Fruit fly (Drosophila melanogaster) whole organism, embryonic: ENCODE data around the gene CG16998.

ENCODE experiments used
- CG1024 ChIP-seq: fragments of 200-800 bp; sonication (Bioruptor generic); IDR thresholded peaks from 2 replicates; pipeline ENCODE4 v1.3.6; 2022; ENCODE audit warnings: missing biosample characterization, missing genetic modification characterization
- CG16813 ChIP-seq: fragments of 200-800 bp; sonication (Bioruptor generic); IDR thresholded peaks from 3 replicates; pipeline ENCODE4 v1.3.6; 2022; ENCODE audit warnings: missing biosample characterization, missing genetic modification characterization; ENCODE audit not compliant: partially characterized antibody
- CG17802 ChIP-seq: fragments of 200-800 bp; sonication (Bioruptor generic); optimal IDR thresholded peaks from 2 replicates; lab custom pipeline; 2018; ENCODE audit warnings: missing biosample characterization, mild to moderate bottlenecking, missing genetic modification characterization, moderate library complexity
- CG17829 ChIP-seq: fragments of 200-800 bp; optimal IDR thresholded peaks from 2 replicates; lab custom pipeline; 2019; ENCODE audit warnings: missing biosample characterization, mild to moderate bottlenecking, missing genetic modification characterization, moderate library complexity
- CG18262 ChIP-seq: fragments of 200-800 bp; optimal IDR thresholded peaks from 3 replicates; lab custom pipeline; 2019; ENCODE audit warnings: missing biosample characterization, mild to moderate bottlenecking, missing genetic modification characterization, moderate library complexity
- CG2116 ChIP-seq: fragments of 200-800 bp; sonication (Bioruptor generic); optimal IDR thresholded peaks from 3 replicates; lab custom pipeline; 2018; ENCODE audit warnings: missing biosample characterization, mild to moderate bottlenecking, missing genetic modification characterization
- CG2120 ChIP-seq: fragments of 200-800 bp; sonication (Bioruptor generic); optimal IDR thresholded peaks from 3 replicates; lab custom pipeline; 2016; ENCODE audit warnings: missing biosample characterization, missing genetic modification characterization
- CG2712 ChIP-seq: fragments of 200-800 bp; optimal IDR thresholded peaks from 3 replicates; lab custom pipeline; 2019; ENCODE audit warnings: missing biosample characterization, mild to moderate bottlenecking, missing genetic modification characterization, moderate library complexity
- CG33557 ChIP-seq: fragments of 200-800 bp; sonication (Bioruptor generic); optimal IDR thresholded peaks from 2 replicates; lab custom pipeline; 2019; ENCODE audit warnings: missing biosample characterization, mild to moderate bottlenecking, missing genetic modification characterization, moderate library complexity
- CG34376 ChIP-seq: fragments of 200-800 bp; sonication (Bioruptor generic); optimal IDR thresholded peaks from 2 replicates; lab custom pipeline; 2018; ENCODE audit warnings: missing biosample characterization, mild to moderate bottlenecking, missing genetic modification characterization
- CG4404 ChIP-seq: fragments of 200-800 bp; sonication (Bioruptor generic); IDR thresholded peaks from 2 replicates; pipeline ENCODE4 v1.3.6; 2022; ENCODE audit warnings: missing biosample characterization, missing genetic modification characterization
- CG6791 ChIP-seq: fragments of 200-800 bp; sonication (Bioruptor generic); IDR thresholded peaks from 3 replicates; pipeline ENCODE4 v1.3.6; 2022; ENCODE audit warnings: missing biosample characterization, missing genetic modification characterization; ENCODE audit not compliant: partially characterized antibody
- CG9797 ChIP-seq: fragments of 200-800 bp; sonication (Bioruptor generic); optimal IDR thresholded peaks from 3 replicates; lab custom pipeline; 2018; ENCODE audit warnings: missing biosample characterization, mild to moderate bottlenecking, missing genetic modification characterization
- CG9932 ChIP-seq: fragments of 200-800 bp; sonication (Bioruptor generic); IDR thresholded peaks from 2 replicates; pipeline ENCODE4 v1.3.6; 2022; ENCODE audit warnings: missing biosample characterization, missing genetic modification characterization
- CTCF ChIP-seq: fragments of 200-800 bp; sonication (Bioruptor generic); optimal IDR thresholded peaks from 2 replicates; lab custom pipeline; 2017; ENCODE audit warnings: missing biosample characterization, mild to moderate bottlenecking, missing genetic modification characterization, moderate library complexity
- Doc3 ChIP-seq: fragments of 200-800 bp; sonication (Bioruptor generic); IDR thresholded peaks from 3 replicates; pipeline ENCODE4 v1.3.6; 2022; ENCODE audit warnings: missing biosample characterization, missing genetic modification characterization; ENCODE audit not compliant: partially characterized antibody
- Lhr ChIP-seq: fragments of 200-800 bp; sonication (Bioruptor generic); optimal IDR thresholded peaks from 3 replicates; lab custom pipeline; 2017; ENCODE audit warnings: mild to moderate bottlenecking, missing biosample characterization, missing genetic modification reagents, missing genetic modification characterization
- Lpt ChIP-seq: fragments of >200 bp; optimal IDR thresholded peaks from 2 replicates; lab custom pipeline; 2018; ENCODE audit warnings: missing biosample characterization, missing genetic modification characterization
- Med ChIP-seq: fragments of 200-800 bp; sonication (Bioruptor generic); peaks from one replicate; lab custom pipeline; 2016; ENCODE audit warnings: missing biosample characterization, missing genetic modification characterization, mild to moderate bottlenecking, inconsistent platforms, moderate library complexity
- Pdp1 ChIP-seq, 2 experiments: fragments of 200-800 bp; sonication (Bioruptor generic); optimal IDR thresholded peaks; 3 replicates each; lab custom pipeline; 2016; ENCODE audit warnings: missing biosample characterization in 2 of 2, missing genetic modification characterization in 2 of 2, mild to moderate bottlenecking in 1 of 2, moderate library complexity in 1 of 2
- ab ChIP-seq: fragments of 200-800 bp; sonication (Bioruptor generic); optimal IDR thresholded peaks from 2 replicates; lab custom pipeline; 2016; ENCODE audit warnings: missing biosample characterization, missing genetic modification characterization
- ash1 ChIP-seq: fragments of 200-800 bp; sonication (Bioruptor generic); optimal IDR thresholded peaks from 2 replicates; lab custom pipeline; 2018; ENCODE audit warnings: missing biosample characterization, mild to moderate bottlenecking, missing genetic modification characterization
- cas ChIP-seq: fragments of 200-800 bp; sonication (Bioruptor generic); IDR thresholded peaks from 2 replicates; pipeline ENCODE4 v1.3.6; 2022; ENCODE audit warnings: missing biosample characterization, missing genetic modification characterization
- chinmo ChIP-seq: fragments of 200-800 bp; sonication (Bioruptor generic); IDR thresholded peaks from 4 replicates; pipeline ENCODE4 v1.3.6; 2022; ENCODE audit warnings: missing biosample characterization, missing genetic modification characterization; ENCODE audit not compliant: partially characterized antibody
- chn ChIP-seq: fragments of 200-800 bp; sonication (Bioruptor generic); optimal IDR thresholded peaks from 2 replicates; lab custom pipeline; 2016; ENCODE audit warnings: missing biosample characterization, missing genetic modification characterization
- gcm ChIP-seq: fragments of 200-800 bp; sonication (Bioruptor generic); optimal IDR thresholded peaks from 2 replicates; lab custom pipeline; 2019; ENCODE audit warnings: missing biosample characterization, mild to moderate bottlenecking, missing genetic modification characterization, moderate library complexity
- gsb-n ChIP-seq: fragments of 200-800 bp; sonication (Bioruptor generic); optimal IDR thresholded peaks from 3 replicates; lab custom pipeline; 2018; ENCODE audit warnings: missing biosample characterization, mild to moderate bottlenecking, missing genetic modification characterization
- hb ChIP-seq: fragments of 200-800 bp; sonication (Bioruptor generic); IDR thresholded peaks from 3 replicates; pipeline ENCODE4 v1.3.6; 2022; ENCODE audit warnings: missing biosample characterization, missing genetic modification characterization; ENCODE audit not compliant: partially characterized antibody
- inv ChIP-seq: fragments of 200-800 bp; sonication (Bioruptor generic); IDR thresholded peaks from 2 replicates; pipeline ENCODE4 v1.3.6; 2022; ENCODE audit warnings: missing biosample characterization, missing genetic modification characterization; ENCODE audit not compliant: partially characterized antibody
- phol ChIP-seq: fragments of 200-800 bp; sonication (Bioruptor generic); optimal IDR thresholded peaks from 3 replicates; lab custom pipeline; 2018; ENCODE audit warnings: missing biosample characterization, mild to moderate bottlenecking, missing genetic modification characterization, moderate library complexity
- repo ChIP-seq: fragments of 200-800 bp; sonication (Bioruptor generic); optimal IDR thresholded peaks from 2 replicates; lab custom pipeline; 2016; ENCODE audit warnings: missing biosample characterization, missing genetic modification characterization
- rib ChIP-seq: fragments of 200-800 bp; sonication (Bioruptor generic); IDR thresholded peaks from 2 replicates; pipeline ENCODE4 v1.3.6; 2022; ENCODE audit warnings: missing biosample characterization, missing genetic modification characterization
- trh ChIP-seq: fragments of 200-800 bp; sonication (Bioruptor generic); optimal IDR thresholded peaks from 2 replicates; lab custom pipeline; 2016; ENCODE audit warnings: missing biosample characterization, missing genetic modification characterization
- vfl ChIP-seq: fragments of 200-800 bp; sonication (Bioruptor generic); optimal IDR thresholded peaks from 2 replicates; lab custom pipeline; 2016; ENCODE audit warnings: missing biosample characterization, missing genetic modification characterization
- vnd ChIP-seq: fragments of 200-800 bp; sonication (Bioruptor generic); IDR thresholded peaks from 3 replicates; pipeline ENCODE4 v1.3.6; 2022; ENCODE audit warnings: missing biosample characterization, missing genetic modification characterization; ENCODE audit not compliant: partially characterized antibody
- vvl ChIP-seq: fragments of 200-800 bp; sonication (Bioruptor generic); IDR thresholded peaks from 2 replicates; pipeline ENCODE4 v1.3.6; 2022; ENCODE audit warnings: missing biosample characterization, missing genetic modification characterization
- z ChIP-seq: fragments of 200-800 bp; sonication (Bioruptor generic); IDR thresholded peaks from 3 replicates; pipeline ENCODE4 v1.3.6; 2022; ENCODE audit warnings: missing biosample characterization, missing genetic modification characterization
- zen2 ChIP-seq: fragments of 200-800 bp; sonication (Bioruptor generic); IDR thresholded peaks from 3 replicates; pipeline ENCODE4 v1.3.6; 2022; ENCODE audit warnings: missing biosample characterization, missing genetic modification characterization; ENCODE audit not compliant: partially characterized antibody

The CG16998 gene

dm6 chr3L:7528380-7529080 is 11.1 kb downstream of the CG16998 start, which contains the start of gene lqf (continued):
- TF ChIP-seq CG9797 (GFP tag; lab: Kevin White, UChicago) (peak; percentile 31), CG33557 (GFP tag; lab: Kevin White, UChicago) (no peak), CG2712 (peak; percentile 48), zen2 (GFP tag; lab: Robert Waterston, UW) (0 out of 3 replicates have a peak, but pooled peaks have one; percentile 58), vnd (GFP tag; lab: Robert Waterston, UW) (peak; percentile 89), CTCF (GFP tag; lab: Kevin White, UChicago) (peak; percentile 38), CG17802 (tag; lab: Kevin White, UChicago) (no peak), CG34376 (GFP tag; lab: Kevin White, UChicago) (no peak), CG1024 (GFP tag; lab: Robert Waterston, UW) (no peak), Lpt (GFP tag; lab: Kevin White, UChicago) (no peak), CG16813 (GFP tag; lab: Robert Waterston, UW) (peak; percentile 93), Doc3 (GFP tag; lab: Robert Waterston, UW) (peak; percentile 77), CG18262 (peak; percentile 43), Pdp1 (GFP tag; optimal IDR thresholded peaks at IDR 0.05; lab: Kevin White, UChicago) (no peak), Med (GFP tag; lab: Kevin White, UChicago) (peak; percentile 50), trh (no peak), Lhr (GFP tag; lab: Kevin White, UChicago) (peak; percentile 43), gcm (GFP tag; lab: Kevin White, UChicago) (no peak), CG6791 (GFP tag; lab: Robert Waterston, UW) (peak; percentile 74), cas (GFP tag; lab: Robert Waterston, UW) (no peak), CG2120 (GFP tag; lab: Kevin White, UChicago) (peak; percentile 40), inv (GFP tag; lab: Robert Waterston, UW) (peak; percentile 88), z (no peak), ash1 (GFP tag; lab: Kevin White, UChicago) (no peak), ab (GFP tag; lab: Kevin White, UChicago) (no peak), vfl (GFP tag; lab: Kevin White, UChicago) (no peak), CG2116 (GFP tag; lab: Kevin White, UChicago) (peak; percentile 88), vvl (GFP tag; lab: Robert Waterston, UW) (peak; percentile 12; the same call in 1 of the 2 replicates), CG9932 (GFP tag; lab: Robert Waterston, UW) (peak; percentile 70), repo (no peak), chn (GFP tag; lab: Kevin White, UChicago) (no peak), CG17829 (tag; lab: Kevin White, UChicago) (peak; percentile 17), hb (peak; percentile 91), rib (no peak), phol (tag; lab: Kevin White, UChicago) (peak; percentile 51), CG4404 (GFP tag; lab: Robert Waterston, UW) (no peak), gsb-n (peak; percentile 13), chinmo (peak; percentile 74; the same call in 1 of the 4 replicates)
- TF ChIP-seq, all 482 proteins: peak for 103
